Fruit fly (Drosophila melanogaster): ENCODE data around the gene CG3918.

DNA sequence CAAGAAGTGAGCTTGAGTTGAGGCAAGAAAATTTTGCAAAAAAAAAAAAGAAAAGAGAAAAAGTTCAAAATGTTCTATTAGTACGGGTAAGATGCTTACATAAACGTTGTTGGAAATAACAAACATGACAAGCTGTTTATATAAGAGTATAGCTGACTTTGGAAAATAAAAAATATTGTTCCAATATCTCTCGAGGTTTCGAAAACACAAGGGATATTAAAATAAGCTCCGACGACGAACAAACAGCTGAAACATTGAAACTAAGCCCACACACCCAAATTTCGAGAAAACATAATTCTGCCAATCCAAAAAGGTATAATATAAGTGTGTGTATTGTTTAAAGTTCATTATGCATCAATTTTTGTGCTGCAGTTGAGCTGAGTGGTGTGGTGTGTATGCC, 49.5 kb downstream of the CG3918 start:
- TF ChIP-seq Mio (GFP tag; optimal IDR thresholded peaks at IDR 0.05) (no peak), usp (GFP tag; optimal IDR thresholded peaks at IDR 0.05) (no peak), ey (GFP tag; optimal IDR thresholded peaks at IDR 0.05) (no peak), h (GFP tag; optimal IDR thresholded peaks at IDR 0.05) (peak; percentile 15), CG32264 (GFP tag; optimal IDR thresholded peaks at IDR 0.05) (no peak)

Data from whole organism, wandering third instar larva.